Worm (Caenorhabditis elegans) whole organism, L4 larva: Measurements from ENCODE around the gene Y97E10AR.3.

ENCODE experiments used
- F49E8.2 ChIP-seq: sonication (generic microtip); optimal IDR thresholded peaks from 2 replicates; lab custom pipeline; 2016; ENCODE audit warnings: missing compliant biosample characterization, mild to moderate bottlenecking, missing genetic modification characterization, borderline replicate concordance
- T26A8.4 ChIP-seq: fragments of 200-800 bp; sonication (Bioruptor generic); IDR thresholded peaks from 2 replicates; pipeline ENCODE4 v1.3.6; 2022; ENCODE audit warnings: missing genetic modification characterization, missing compliant biosample characterization
- aly-2 ChIP-seq: sonication (generic microtip); optimal IDR thresholded peaks from 2 replicates; lab custom pipeline; 2018; ENCODE audit warnings: missing biosample characterization, missing genetic modification characterization
- ama-1 ChIP-seq: fragments of 150-350 bp; optimal IDR thresholded peaks from 2 replicates; lab custom pipeline; 2014; ENCODE audit warnings: inconsistent platforms, mixed read lengths
- ceh-82 ChIP-seq: sonication (generic microtip); optimal IDR thresholded peaks from 2 replicates; lab custom pipeline; 2017; ENCODE audit warnings: missing biosample characterization, missing genetic modification characterization
- daf-12 ChIP-seq: fragments of 150-350 bp; optimal IDR thresholded peaks from 2 replicates; lab custom pipeline; 2014; ENCODE audit warnings: missing biosample characterization, missing genetic modification reagents, missing genetic modification characterization
- hif-1 ChIP-seq, 2 experiments: sonication (generic microtip); optimal IDR thresholded peaks; 2 replicates each; lab custom pipeline; 2016 to 2017; ENCODE audit warnings: missing compliant biosample characterization in 2 of 2, missing genetic modification characterization in 2 of 2, missing genetic modification reagents in 2 of 2, missing genotype in 2 of 2, mild to moderate bottlenecking in 1 of 2
- nhr-102 ChIP-seq: sonication (generic microtip); optimal IDR thresholded peaks from 2 replicates; lab custom pipeline; 2016; ENCODE audit warnings: mild to moderate bottlenecking, missing genetic modification characterization, moderate library complexity, missing compliant biosample characterization
- nhr-11 ChIP-seq: fragments of 150-350 bp; optimal IDR thresholded peaks from 2 replicates; lab custom pipeline; 2014; ENCODE audit warnings: missing biosample characterization, missing genetic modification characterization
- nhr-76 ChIP-seq: fragments of 150-350 bp; optimal IDR thresholded peaks from 2 replicates; lab custom pipeline; 2014; ENCODE audit warnings: missing biosample characterization, missing genetic modification characterization

ce11 chrV:8012032-8012431 lies 4.7 kb upstream of the Y97E10AR.3 start, which contains the start of gene rpb-9:
- TF ChIP-seq daf-12 (tag; lab: Kevin White, UChicago) (no peak), nhr-76 (tag; lab: Kevin White, UChicago) (no peak), ceh-82 (tag; lab: Kevin White, UChicago) (no peak), nhr-102 (tag; lab: Kevin White, UChicago) (peak; percentile 4), T26A8.4 (GFP tag; lab: Robert Waterston, UW) (peak; percentile 43; the same call in 1 of the 2 replicates), ama-1 (lab: Kevin White, UChicago) (peak; percentile 57), F49E8.2 (tag; lab: Kevin White, UChicago) (peak; percentile 8), nhr-11 (tag; lab: Kevin White, UChicago) (no peak), hif-1 (tag; optimal IDR thresholded peaks at IDR 0.05; lab: Kevin White, UChicago) (no peak), aly-2 (tag; lab: Kevin White, UChicago) (no peak)
